Fruit fly (Drosophila melanogaster) whole organism, embryonic: Measurements from ENCODE around the gene Plc21C.
A peak's percentile ranks its signal among the peaks of the same experiment; 100 is the strongest.

ENCODE experiments used
- Adf1 ChIP-seq: fragments of 200-800 bp; sonication (Bioruptor generic); IDR thresholded peaks from 2 replicates; pipeline ENCODE4 v1.3.6; 2022; ENCODE audit warnings: missing biosample characterization, missing genetic modification characterization
- Atf-2 ChIP-seq: fragments of 200-800 bp; sonication (Bioruptor generic); optimal IDR thresholded peaks from 2 replicates; lab custom pipeline; 2016; ENCODE audit warnings: missing biosample characterization, missing genetic modification characterization
- Atf3 ChIP-seq: fragments of 200-800 bp; sonication (Bioruptor generic); optimal IDR thresholded peaks from 3 replicates; lab custom pipeline; 2016; ENCODE audit warnings: missing biosample characterization, missing genetic modification characterization
- CG11085 ChIP-seq: fragments of 200-800 bp; sonication (Bioruptor generic); IDR thresholded peaks from 2 replicates; pipeline ENCODE4 v1.3.6; 2022; ENCODE audit warnings: missing biosample characterization, missing genetic modification characterization
- CG11398 ChIP-seq: fragments of 200-800 bp; sonication (Bioruptor generic); optimal IDR thresholded peaks from 2 replicates; lab custom pipeline; 2016; ENCODE audit warnings: missing biosample characterization, missing genetic modification characterization
- CG12071 ChIP-seq: fragments of 200-800 bp; sonication (Bioruptor generic); optimal IDR thresholded peaks from 3 replicates; lab custom pipeline; 2018; ENCODE audit warnings: missing biosample characterization, mild to moderate bottlenecking, missing genetic modification characterization
- CG1233 ChIP-seq: fragments of 200-800 bp; sonication (Bioruptor generic); optimal IDR thresholded peaks from 4 replicates; lab custom pipeline; 2018; ENCODE audit warnings: missing biosample characterization, mild to moderate bottlenecking, missing genetic modification characterization
- CG12769 ChIP-seq: fragments of 200-800 bp; sonication (Bioruptor generic); optimal IDR thresholded peaks from 2 replicates; lab custom pipeline; 2019; ENCODE audit warnings: missing biosample characterization, mild to moderate bottlenecking, missing genetic modification characterization, moderate library complexity
- CG13424 ChIP-seq: fragments of 200-800 bp; sonication (Bioruptor generic); optimal IDR thresholded peaks from 2 replicates; lab custom pipeline; 2019; ENCODE audit warnings: missing biosample characterization, mild to moderate bottlenecking, missing genetic modification characterization, moderate library complexity
- CG14667 ChIP-seq: fragments of 200-800 bp; sonication (Bioruptor generic); IDR thresholded peaks from 2 replicates; pipeline ENCODE4 v1.3.6; 2022; ENCODE audit warnings: missing biosample characterization, missing genetic modification characterization
- CG14860 ChIP-seq: fragments of 200-800 bp; sonication (Bioruptor generic); IDR thresholded peaks from 3 replicates; pipeline ENCODE4 v1.3.6; 2022; ENCODE audit warnings: missing biosample characterization, missing genetic modification characterization; ENCODE audit not compliant: partially characterized antibody
- CG1602 ChIP-seq: fragments of 200-800 bp; sonication (Bioruptor generic); optimal IDR thresholded peaks from 3 replicates; lab custom pipeline; 2016; ENCODE audit warnings: missing biosample characterization, missing genetic modification characterization
- CG17568 ChIP-seq: fragments of 200-800 bp; sonication (Bioruptor generic); optimal IDR thresholded peaks from 2 replicates; lab custom pipeline; 2018; ENCODE audit warnings: missing biosample characterization, mild to moderate bottlenecking, missing genetic modification characterization, moderate library complexity
- CG17802 ChIP-seq: fragments of 200-800 bp; sonication (Bioruptor generic); optimal IDR thresholded peaks from 2 replicates; lab custom pipeline; 2018; ENCODE audit warnings: missing biosample characterization, mild to moderate bottlenecking, missing genetic modification characterization, moderate library complexity
- CG2116 ChIP-seq: fragments of 200-800 bp; sonication (Bioruptor generic); optimal IDR thresholded peaks from 3 replicates; lab custom pipeline; 2018; ENCODE audit warnings: missing biosample characterization, mild to moderate bottlenecking, missing genetic modification characterization
- CG2875 ChIP-seq: fragments of 200-800 bp; sonication (Bioruptor generic); optimal IDR thresholded peaks from 2 replicates; lab custom pipeline; 2017; ENCODE audit warnings: missing biosample characterization, mild to moderate bottlenecking, missing genetic modification characterization, missing genetic modification reagents
- CG31224 ChIP-seq: fragments of 200-800 bp; sonication (Bioruptor generic); IDR thresholded peaks from 2 replicates; pipeline ENCODE4 v1.3.6; 2022; ENCODE audit warnings: missing biosample characterization, missing genetic modification characterization
- CG31365 ChIP-seq: fragments of 200-800 bp; sonication (Bioruptor generic); optimal IDR thresholded peaks from 2 replicates; lab custom pipeline; 2018; ENCODE audit warnings: missing biosample characterization, mild to moderate bottlenecking, missing genetic modification characterization
- CG34376 ChIP-seq: fragments of 200-800 bp; sonication (Bioruptor generic); optimal IDR thresholded peaks from 2 replicates; lab custom pipeline; 2018; ENCODE audit warnings: missing biosample characterization, mild to moderate bottlenecking, missing genetic modification characterization
- CG34422 ChIP-seq: fragments of 200-800 bp; sonication (Bioruptor generic); IDR thresholded peaks from 3 replicates; pipeline ENCODE4 v1.3.6; 2022; ENCODE audit warnings: missing biosample characterization, missing genetic modification characterization
- CG6683 ChIP-seq: fragments of 200-800 bp; sonication (Bioruptor generic); optimal IDR thresholded peaks from 2 replicates; lab custom pipeline; 2017; ENCODE audit warnings: missing biosample characterization, mild to moderate bottlenecking, missing genetic modification characterization, missing genetic modification reagents
- CG7556 ChIP-seq: fragments of 200-800 bp; sonication (Bioruptor generic); optimal IDR thresholded peaks from 2 replicates; lab custom pipeline; 2017; ENCODE audit warnings: missing biosample characterization, mild to moderate bottlenecking, missing genetic modification characterization
- CG9727 ChIP-seq: fragments of 200-800 bp; sonication (Bioruptor generic); optimal IDR thresholded peaks from 3 replicates; lab custom pipeline; 2017; ENCODE audit warnings: missing biosample characterization, mild to moderate bottlenecking, missing genetic modification characterization
- Camta ChIP-seq: fragments of 200-800 bp; sonication (Bioruptor generic); optimal IDR thresholded peaks from 2 replicates; lab custom pipeline; 2016; ENCODE audit warnings: missing biosample characterization, missing genetic modification characterization
- HLH4C ChIP-seq: fragments of 200-800 bp; sonication (Bioruptor generic); IDR thresholded peaks from 3 replicates; pipeline ENCODE4 v1.3.6; 2022; ENCODE audit warnings: missing biosample characterization, missing genetic modification characterization; ENCODE audit not compliant: partially characterized antibody
- MESR4 ChIP-seq: fragments of 200-800 bp; sonication (Bioruptor generic); optimal IDR thresholded peaks from 2 replicates; lab custom pipeline; 2018; ENCODE audit warnings: missing biosample characterization, mild to moderate bottlenecking, missing genetic modification characterization, moderate library complexity
- Nf-YC ChIP-seq: fragments of 200-800 bp; optimal IDR thresholded peaks from 3 replicates; lab custom pipeline; 2019; ENCODE audit warnings: missing biosample characterization, mild to moderate bottlenecking, missing genetic modification characterization, moderate library complexity
- Poxn ChIP-seq: fragments of 200-800 bp; sonication (Bioruptor generic); IDR thresholded peaks from 2 replicates; pipeline ENCODE4 v1.3.6; 2022; ENCODE audit warnings: missing biosample characterization, missing genetic modification characterization
- bowl ChIP-seq: fragments of 200-800 bp; sonication (Bioruptor generic); IDR thresholded peaks from 2 replicates; pipeline ENCODE4 v1.3.6; 2022; ENCODE audit warnings: missing biosample characterization, missing genetic modification characterization
- cas ChIP-seq: fragments of 200-800 bp; sonication (Bioruptor generic); IDR thresholded peaks from 2 replicates; pipeline ENCODE4 v1.3.6; 2022; ENCODE audit warnings: missing biosample characterization, missing genetic modification characterization
- cwo ChIP-seq: fragments of 200-800 bp; sonication (Bioruptor generic); optimal IDR thresholded peaks from 3 replicates; lab custom pipeline; 2017; ENCODE audit warnings: missing biosample characterization, missing genetic modification characterization, mild to moderate bottlenecking, moderate library complexity, missing genetic modification reagents
- da ChIP-seq: fragments of 200-800 bp; sonication (Bioruptor generic); optimal IDR thresholded peaks from 2 replicates; lab custom pipeline; 2016; ENCODE audit warnings: missing biosample characterization, missing genetic modification characterization
- dimm ChIP-seq: fragments of 200-800 bp; sonication (Bioruptor generic); IDR thresholded peaks from 2 replicates; pipeline ENCODE4 v1.3.6; 2022; ENCODE audit warnings: missing biosample characterization, missing genetic modification characterization
- fd3F ChIP-seq: fragments of 200-800 bp; sonication (Bioruptor generic); optimal IDR thresholded peaks from 2 replicates; lab custom pipeline; 2018; ENCODE audit warnings: missing biosample characterization, mild to moderate bottlenecking, missing genetic modification characterization, moderate library complexity
- gem ChIP-seq: fragments of 200-800 bp; sonication (Bioruptor generic); optimal IDR thresholded peaks from 2 replicates; lab custom pipeline; 2019; ENCODE audit warnings: missing biosample characterization, mild to moderate bottlenecking, missing genetic modification characterization, moderate library complexity
- gfzf ChIP-seq: fragments of 200-800 bp; sonication (Bioruptor generic); optimal IDR thresholded peaks from 2 replicates; lab custom pipeline; 2016; ENCODE audit warnings: missing biosample characterization, mild to moderate bottlenecking, missing genetic modification characterization, moderate library complexity
- gsb-n ChIP-seq: fragments of 200-800 bp; sonication (Bioruptor generic); optimal IDR thresholded peaks from 3 replicates; lab custom pipeline; 2018; ENCODE audit warnings: missing biosample characterization, mild to moderate bottlenecking, missing genetic modification characterization
- hkb ChIP-seq, 2 experiments: fragments of 200-800 bp in 1 of 2; fragments of >200 bp in 1 of 2; sonication (Bioruptor generic) in 1 of 2; IDR thresholded peaks in 1 of 2; optimal IDR thresholded peaks in 1 of 2; 2 replicates each; pipeline versions ENCODE4 v1.3.6 to Lab custom; 2017 to 2022; ENCODE audit warnings: missing biosample characterization in 1 of 2, missing genetic modification characterization in 1 of 2
- ind ChIP-seq: fragments of 200-800 bp; sonication (Bioruptor generic); optimal IDR thresholded peaks from 3 replicates; lab custom pipeline; 2016; ENCODE audit warnings: missing biosample characterization, missing genetic modification characterization
- klu ChIP-seq: fragments of 200-800 bp; sonication (Bioruptor generic); IDR thresholded peaks from 2 replicates; pipeline ENCODE4 v1.3.6; 2022; ENCODE audit warnings: missing biosample characterization, missing genetic modification characterization
- lab ChIP-seq: fragments of 200-800 bp; sonication (Bioruptor generic); optimal IDR thresholded peaks from 3 replicates; lab custom pipeline; 2017; ENCODE audit warnings: missing biosample characterization, missing genetic modification characterization, mild to moderate bottlenecking, moderate library complexity, missing genetic modification reagents
- mirr ChIP-seq: fragments of 200-800 bp; sonication (Bioruptor generic); optimal IDR thresholded peaks from 3 replicates; lab custom pipeline; 2018; ENCODE audit warnings: missing biosample characterization, mild to moderate bottlenecking, missing genetic modification characterization
- nom ChIP-seq: fragments of 200-800 bp; sonication (Bioruptor generic); optimal IDR thresholded peaks from 2 replicates; lab custom pipeline; 2017; ENCODE audit warnings: missing biosample characterization, missing genetic modification characterization, mild to moderate bottlenecking, moderate library complexity, missing genetic modification reagents
- pho ChIP-seq: fragments of 200-800 bp; sonication (Bioruptor generic); optimal IDR thresholded peaks from 2 replicates; lab custom pipeline; 2016; ENCODE audit warnings: missing biosample characterization, missing genetic modification characterization
- scrt ChIP-seq: fragments of 200-800 bp; sonication (Bioruptor generic); optimal IDR thresholded peaks from 2 replicates; lab custom pipeline; 2018; ENCODE audit warnings: missing biosample characterization, mild to moderate bottlenecking, missing genetic modification characterization, moderate library complexity
- tap ChIP-seq: fragments of 200-800 bp; optimal IDR thresholded peaks from 3 replicates; lab custom pipeline; 2019; ENCODE audit warnings: missing biosample characterization, mild to moderate bottlenecking, missing genetic modification characterization, moderate library complexity
- tin ChIP-seq: fragments of 200-800 bp; sonication (Bioruptor generic); optimal IDR thresholded peaks from 3 replicates; lab custom pipeline; 2016; ENCODE audit warnings: missing biosample characterization, missing genetic modification characterization
- tio ChIP-seq: fragments of 200-800 bp; sonication (Bioruptor generic); optimal IDR thresholded peaks from 2 replicates; lab custom pipeline; 2017; ENCODE audit warnings: missing biosample characterization, missing genetic modification characterization, inconsistent platforms
- tna ChIP-seq: fragments of 200-800 bp; sonication (Bioruptor generic); IDR thresholded peaks from 2 replicates; pipeline ENCODE4 v1.3.6; 2022; ENCODE audit warnings: missing biosample characterization, missing genetic modification characterization; ENCODE audit not compliant: partially characterized antibody

Gene Plc21C

dm6 chr2L:285596-286023 lies 20.1 kb upstream of the Plc21C start (continued):
- TF ChIP-seq CG12071 (GFP tag; lab: Kevin White, UChicago), result peak; percentile 43
- TF ChIP-seq CG11398 (GFP tag; lab: Kevin White, UChicago), result no peak
- no peak for TF ChIP-seq CG1602 (GFP tag; lab: Kevin White, UChicago)
- TF ChIP-seq CG14860, result no peak
- peak; percentile 43 for TF ChIP-seq CG7556
- TF ChIP-seq CG6683 (GFP tag; lab: Kevin White, UChicago), result no peak
- no peak for TF ChIP-seq klu (GFP tag; lab: Robert Waterston, UW)
- peak; percentile 15 for TF ChIP-seq fd3F (GFP tag; lab: Kevin White, UChicago)
- no peak for TF ChIP-seq CG14667 (GFP tag; lab: Robert Waterston, UW)
- no peak for TF ChIP-seq lab (GFP tag; lab: Kevin White, UChicago)
- TF ChIP-seq CG17568, result peak; percentile 16
- peak; percentile 88 for TF ChIP-seq MESR4 (GFP tag; lab: Kevin White, UChicago)
- peak; percentile 53 for TF ChIP-seq Nf-YC (tag; lab: Kevin White, UChicago)
- TF ChIP-seq CG13424, result peak; percentile 63
- no peak for TF ChIP-seq bowl
- TF ChIP-seq CG31224, result no peak
- peak; percentile 51 for TF ChIP-seq CG34376
- no peak for TF ChIP-seq tio (GFP tag; lab: Kevin White, UChicago)
- peak; percentile 44 for TF ChIP-seq gsb-n (tag; lab: Kevin White, UChicago)
- peak; percentile 39 for TF ChIP-seq scrt (GFP tag; lab: Kevin White, UChicago)
- TF ChIP-seq tna (GFP tag; lab: Robert Waterston, UW), result 0 out of 2 replicates have a peak, but pooled peaks have one; percentile 14
- peak; percentile 12 for TF ChIP-seq da (GFP tag; lab: Kevin White, UChicago)
- TF ChIP-seq Adf1, result no peak; the same call in 1 of the 2 replicates
- TF ChIP-seq pho, result peak; percentile 22
- peak; percentile 58; the same call in 1 of the 3 replicates for TF ChIP-seq CG34422 (GFP tag; lab: Robert Waterston, UW)
- peak; percentile 28 for TF ChIP-seq nom (GFP tag; lab: Kevin White, UChicago)
- peak; percentile 72 for TF ChIP-seq gem (tag; lab: Kevin White, UChicago)
- no peak for TF ChIP-seq dimm (GFP tag; lab: Robert Waterston, UW)
- no peak for TF ChIP-seq Camta (GFP tag; lab: Kevin White, UChicago)
- no peak for TF ChIP-seq HLH4C (GFP tag; lab: Robert Waterston, UW)
- TF ChIP-seq CG9727 (GFP tag; lab: Kevin White, UChicago), result peak; percentile 53
- TF ChIP-seq cas, result no peak
- no peak for TF ChIP-seq hkb (optimal IDR thresholded peaks at IDR 0.05; lab: Kevin White, UChicago)
- peak; percentile 42; the same call in 1 of the 2 replicates for TF ChIP-seq hkb (GFP tag; IDR thresholded peaks at IDR 0.05; lab: Robert Waterston, UW)
- TF ChIP-seq CG1233 (GFP tag; lab: Kevin White, UChicago), result peak; percentile 21
- TF ChIP-seq tap (tag; lab: Kevin White, UChicago), result peak; percentile 54
- peak; percentile 49 for TF ChIP-seq mirr (GFP tag; lab: Kevin White, UChicago)
- no peak for TF ChIP-seq Poxn
- peak; percentile 52 for TF ChIP-seq cwo (GFP tag; lab: Kevin White, UChicago)
- peak; percentile 47 for TF ChIP-seq tin (GFP tag; lab: Kevin White, UChicago)
- no peak for TF ChIP-seq Atf3 (GFP tag; lab: Kevin White, UChicago)
- peak; percentile 85 for TF ChIP-seq gfzf (GFP tag; lab: Kevin White, UChicago)
- peak; percentile 69 for TF ChIP-seq CG12769 (tag; lab: Kevin White, UChicago)
- peak; percentile 71 for TF ChIP-seq CG2116 (GFP tag; lab: Kevin White, UChicago)
- TF ChIP-seq CG2875 (GFP tag; lab: Kevin White, UChicago), result peak; percentile 28
- TF ChIP-seq CG31365 (tag; lab: Kevin White, UChicago), result peak; percentile 91
- TF ChIP-seq CG11085 (GFP tag; lab: Robert Waterston, UW), result no peak
- peak; percentile 8 for TF ChIP-seq Atf-2 (GFP tag; lab: Kevin White, UChicago)
- peak; percentile 25 for TF ChIP-seq CG17802 (tag; lab: Kevin White, UChicago)
- TF ChIP-seq ind, result peak; percentile 35
